Fruit fly (Drosophila melanogaster) whole organism, embryonic: Measurements from ENCODE around the gene mus301.

ENCODE experiments used
- Aef1 ChIP-seq: fragments of 200-800 bp; sonication (Bioruptor generic); IDR thresholded peaks from 3 replicates; pipeline ENCODE4 v1.3.6; 2022; ENCODE audit warnings: missing biosample characterization, missing genetic modification characterization
- CG11695 ChIP-seq: fragments of 200-800 bp; sonication (Bioruptor generic); IDR thresholded peaks from 3 replicates; pipeline ENCODE4 v1.3.6; 2022; ENCODE audit warnings: missing biosample characterization, missing genetic modification characterization
- CG12299 ChIP-seq: fragments of 200-800 bp; sonication (Bioruptor generic); optimal IDR thresholded peaks from 2 replicates; lab custom pipeline; 2018; ENCODE audit warnings: missing biosample characterization, mild to moderate bottlenecking, missing genetic modification characterization
- CG13424 ChIP-seq: fragments of 200-800 bp; sonication (Bioruptor generic); optimal IDR thresholded peaks from 2 replicates; lab custom pipeline; 2019; ENCODE audit warnings: missing biosample characterization, mild to moderate bottlenecking, missing genetic modification characterization, moderate library complexity
- CG13775 ChIP-seq: fragments of 200-800 bp; sonication (Bioruptor generic); optimal IDR thresholded peaks from 3 replicates; lab custom pipeline; 2017; ENCODE audit warnings: missing biosample characterization, mild to moderate bottlenecking, missing genetic modification characterization
- CG15479 ChIP-seq: fragments of 200-800 bp; sonication (Bioruptor generic); optimal IDR thresholded peaks from 3 replicates; lab custom pipeline; 2019; ENCODE audit warnings: missing biosample characterization, mild to moderate bottlenecking, missing genetic modification characterization, moderate library complexity
- CG17359 ChIP-seq: fragments of 200-800 bp; sonication (Bioruptor generic); optimal IDR thresholded peaks from 3 replicates; lab custom pipeline; 2018; ENCODE audit warnings: missing biosample characterization, mild to moderate bottlenecking, missing genetic modification characterization, moderate library complexity
- CG17385 ChIP-seq: fragments of 200-800 bp; sonication (Bioruptor generic); optimal IDR thresholded peaks from 3 replicates; lab custom pipeline; 2018; ENCODE audit warnings: missing biosample characterization, mild to moderate bottlenecking, missing genetic modification characterization
- CG18599 ChIP-seq: fragments of 200-800 bp; sonication (Bioruptor generic); optimal IDR thresholded peaks from 3 replicates; lab custom pipeline; 2017; ENCODE audit warnings: missing biosample characterization, missing genetic modification characterization, mild to moderate bottlenecking, moderate library complexity, missing genetic modification reagents
- CG2120 ChIP-seq: fragments of 200-800 bp; sonication (Bioruptor generic); optimal IDR thresholded peaks from 3 replicates; lab custom pipeline; 2016; ENCODE audit warnings: missing biosample characterization, missing genetic modification characterization
- CG4820 ChIP-seq: fragments of 200-800 bp; sonication (Bioruptor generic); optimal IDR thresholded peaks from 3 replicates; lab custom pipeline; 2016; ENCODE audit warnings: missing biosample characterization, missing genetic modification characterization
- CG7556 ChIP-seq: fragments of 200-800 bp; sonication (Bioruptor generic); optimal IDR thresholded peaks from 2 replicates; lab custom pipeline; 2017; ENCODE audit warnings: missing biosample characterization, mild to moderate bottlenecking, missing genetic modification characterization
- CG8388 ChIP-seq: fragments of 200-800 bp; sonication (Bioruptor generic); optimal IDR thresholded peaks from 2 replicates; lab custom pipeline; 2019; ENCODE audit warnings: missing biosample characterization, mild to moderate bottlenecking, missing genetic modification characterization, moderate library complexity
- Chrac-16 ChIP-seq: fragments of 200-800 bp; sonication (Bioruptor generic); optimal IDR thresholded peaks from 3 replicates; lab custom pipeline; 2016; ENCODE audit warnings: missing biosample characterization, missing genetic modification characterization
- D19A ChIP-seq: fragments of 200-800 bp; optimal IDR thresholded peaks from 3 replicates; lab custom pipeline; 2019; ENCODE audit warnings: missing biosample characterization, mild to moderate bottlenecking, missing genetic modification characterization, moderate library complexity
- D19B ChIP-seq: fragments of 200-800 bp; sonication (Bioruptor generic); optimal IDR thresholded peaks from 2 replicates; lab custom pipeline; 2017; ENCODE audit warnings: missing biosample characterization, mild to moderate bottlenecking, missing genetic modification characterization
- Dfd ChIP-seq, 2 experiments: fragments of >200 bp; optimal IDR thresholded peaks; 2 replicates each; lab custom pipeline; 2017; ENCODE audit warnings: missing biosample characterization in 2 of 2, missing genetic modification characterization in 2 of 2
- Fer1 ChIP-seq: fragments of 200-800 bp; sonication (Bioruptor generic); optimal IDR thresholded peaks from 2 replicates; lab custom pipeline; 2017; ENCODE audit warnings: missing biosample characterization, mild to moderate bottlenecking, missing genetic modification characterization
- Hr3 ChIP-seq: fragments of 200-800 bp; sonication (Bioruptor generic); optimal IDR thresholded peaks from 3 replicates; lab custom pipeline; 2016; ENCODE audit warnings: missing biosample characterization, missing genetic modification characterization
- Med ChIP-seq: fragments of 200-800 bp; sonication (Bioruptor generic); peaks from one replicate; lab custom pipeline; 2016; ENCODE audit warnings: missing biosample characterization, missing genetic modification characterization, mild to moderate bottlenecking, inconsistent platforms, moderate library complexity
- Rfx ChIP-seq: fragments of 200-800 bp; sonication (Bioruptor generic); IDR thresholded peaks from 2 replicates; pipeline ENCODE4 v1.3.6; 2022; ENCODE audit warnings: missing biosample characterization, missing genetic modification characterization
- Vsx1 ChIP-seq: fragments of 200-800 bp; sonication (Bioruptor generic); optimal IDR thresholded peaks from 2 replicates; lab custom pipeline; 2017; ENCODE audit warnings: missing biosample characterization, mild to moderate bottlenecking, missing genetic modification characterization, missing genetic modification reagents
- abd-A ChIP-seq: fragments of 200-800 bp; sonication (Bioruptor generic); optimal IDR thresholded peaks from 3 replicates; lab custom pipeline; 2019; ENCODE audit warnings: missing biosample characterization, mild to moderate bottlenecking, missing genetic modification characterization, moderate library complexity
- ci ChIP-seq: fragments of 200-800 bp; sonication (Bioruptor generic); IDR thresholded peaks from 3 replicates; pipeline ENCODE4 v1.3.6; 2022; ENCODE audit warnings: missing biosample characterization, missing genetic modification characterization
- crp ChIP-seq, 2 experiments: fragments of 200-800 bp; sonication (Bioruptor generic); optimal IDR thresholded peaks; 2 replicates in 1 of 2; 3 replicates in 1 of 2; lab custom pipeline; 2017; ENCODE audit warnings: missing biosample characterization in 2 of 2, missing genetic modification characterization in 2 of 2, mild to moderate bottlenecking in 1 of 2, moderate library complexity in 1 of 2
- da ChIP-seq: fragments of 200-800 bp; sonication (Bioruptor generic); optimal IDR thresholded peaks from 2 replicates; lab custom pipeline; 2016; ENCODE audit warnings: missing biosample characterization, missing genetic modification characterization
- dpn ChIP-seq, 2 experiments: fragments of 200-800 bp; sonication (Bioruptor generic); optimal IDR thresholded peaks; 3 replicates each; lab custom pipeline; 2016; ENCODE audit warnings: missing biosample characterization in 2 of 2, missing genetic modification characterization in 2 of 2
- ewg ChIP-seq: fragments of 200-800 bp; sonication (Bioruptor generic); optimal IDR thresholded peaks from 3 replicates; lab custom pipeline; 2017; ENCODE audit warnings: mild to moderate bottlenecking, missing biosample characterization, missing genetic modification reagents, missing genetic modification characterization
- fd96Cb ChIP-seq: fragments of 200-800 bp; sonication (Bioruptor generic); optimal IDR thresholded peaks from 2 replicates; lab custom pipeline; 2018; ENCODE audit warnings: missing biosample characterization, mild to moderate bottlenecking, missing genetic modification characterization, moderate library complexity
- gcm ChIP-seq: fragments of 200-800 bp; sonication (Bioruptor generic); optimal IDR thresholded peaks from 2 replicates; lab custom pipeline; 2019; ENCODE audit warnings: missing biosample characterization, mild to moderate bottlenecking, missing genetic modification characterization, moderate library complexity
- grau ChIP-seq: fragments of 200-800 bp; optimal IDR thresholded peaks from 3 replicates; lab custom pipeline; 2019; ENCODE audit warnings: missing biosample characterization, mild to moderate bottlenecking, missing genetic modification characterization, moderate library complexity
- hkb ChIP-seq, 2 experiments: fragments of 200-800 bp in 1 of 2; fragments of >200 bp in 1 of 2; sonication (Bioruptor generic) in 1 of 2; IDR thresholded peaks in 1 of 2; optimal IDR thresholded peaks in 1 of 2; 2 replicates each; pipeline versions ENCODE4 v1.3.6 to Lab custom; 2017 to 2022; ENCODE audit warnings: missing biosample characterization in 1 of 2, missing genetic modification characterization in 1 of 2
- kay ChIP-seq: fragments of 200-800 bp; sonication (Bioruptor generic); optimal IDR thresholded peaks from 2 replicates; lab custom pipeline; 2016; ENCODE audit warnings: missing biosample characterization, missing genetic modification characterization
- lmd ChIP-seq: fragments of 200-800 bp; sonication (Bioruptor generic); IDR thresholded peaks from 2 replicates; pipeline ENCODE4 v1.3.6; 2022; ENCODE audit warnings: missing biosample characterization, missing genetic modification characterization
- maf-S ChIP-seq: fragments of 200-800 bp; sonication (Bioruptor generic); optimal IDR thresholded peaks from 2 replicates; lab custom pipeline; 2016; ENCODE audit warnings: missing biosample characterization, missing genetic modification characterization
- pho ChIP-seq: fragments of 200-800 bp; sonication (Bioruptor generic); optimal IDR thresholded peaks from 2 replicates; lab custom pipeline; 2016; ENCODE audit warnings: missing biosample characterization, missing genetic modification characterization
- rib ChIP-seq: fragments of 200-800 bp; sonication (Bioruptor generic); IDR thresholded peaks from 2 replicates; pipeline ENCODE4 v1.3.6; 2022; ENCODE audit warnings: missing biosample characterization, missing genetic modification characterization
- sd ChIP-seq: fragments of 200-800 bp; sonication (Bioruptor generic); optimal IDR thresholded peaks from 3 replicates; lab custom pipeline; 2018; ENCODE audit warnings: missing biosample characterization, mild to moderate bottlenecking, missing genetic modification characterization, moderate library complexity
- sug ChIP-seq: fragments of 200-800 bp; optimal IDR thresholded peaks from 2 replicates; lab custom pipeline; 2019; ENCODE audit warnings: missing biosample characterization, mild to moderate bottlenecking, missing genetic modification characterization, moderate library complexity
- tio ChIP-seq: fragments of 200-800 bp; sonication (Bioruptor generic); optimal IDR thresholded peaks from 2 replicates; lab custom pipeline; 2017; ENCODE audit warnings: missing biosample characterization, missing genetic modification characterization, inconsistent platforms
- unpg ChIP-seq: fragments of 200-800 bp; sonication (Bioruptor generic); optimal IDR thresholded peaks from 3 replicates; lab custom pipeline; 2018; ENCODE audit warnings: missing biosample characterization, mild to moderate bottlenecking, missing genetic modification characterization, moderate library complexity
- zf30C ChIP-seq: fragments of 200-800 bp; sonication (Bioruptor generic); optimal IDR thresholded peaks from 3 replicates; lab custom pipeline; 2018; ENCODE audit warnings: missing biosample characterization, mild to moderate bottlenecking, missing genetic modification characterization

Gene mus301

DNA sequence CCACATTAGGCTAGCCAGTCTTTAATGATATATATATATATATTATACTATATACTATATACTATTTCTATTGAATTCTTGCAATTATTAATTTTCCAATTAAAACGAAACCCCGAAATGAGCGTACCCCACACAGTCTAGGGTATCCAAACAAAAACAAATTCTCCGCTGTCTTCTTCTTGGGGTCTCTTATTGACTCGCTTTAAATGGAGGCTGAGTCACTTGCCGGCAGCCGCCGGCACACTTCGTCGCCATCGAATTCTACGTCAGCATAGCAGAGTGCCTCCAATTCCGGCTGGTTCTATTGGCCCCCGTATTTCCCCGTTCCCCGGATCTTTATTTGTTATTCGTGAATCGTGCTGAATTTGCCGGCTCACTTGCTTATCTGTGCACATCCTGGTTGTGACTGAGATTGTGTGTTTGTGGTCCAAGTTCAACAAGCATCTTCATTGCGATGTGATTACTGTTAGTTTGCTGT, 42.9 kb upstream of the mus301 start (continued):
- no peak for TF ChIP-seq maf-S
- peak; percentile 11 for TF ChIP-seq CG17359
- peak; percentile 20; the same call in 1 of the 3 replicates for TF ChIP-seq CG11695 (GFP tag; lab: Robert Waterston, UW)
- no peak for TF ChIP-seq CG12299 (tag; lab: Kevin White, UChicago)
- TF ChIP-seq lmd (GFP tag; lab: Robert Waterston, UW) = peak; percentile 11; the same call in 1 of the 2 replicates
- no peak for TF ChIP-seq CG4820 (GFP tag; lab: Kevin White, UChicago)
- peak; percentile 33; the same call in 1 of the 2 replicates for TF ChIP-seq Rfx (GFP tag; lab: Robert Waterston, UW)
- peak in 1 of 2 experiments; percentile 4 for TF ChIP-seq dpn (GFP tag; optimal IDR thresholded peaks at IDR 0.05; lab: Kevin White, UChicago)
- TF ChIP-seq rib = peak; percentile 78
- no peak for TF ChIP-seq fd96Cb
- TF ChIP-seq Med = peak; percentile 80
- TF ChIP-seq tio (GFP tag; lab: Kevin White, UChicago) = no peak
- peak; percentile 38; the same call in 1 of the 3 replicates for TF ChIP-seq ci (GFP tag; lab: Robert Waterston, UW)
- no peak for TF ChIP-seq CG15479 (GFP tag; lab: Kevin White, UChicago)
- no peak for TF ChIP-seq Fer1 (GFP tag; lab: Kevin White, UChicago)
- TF ChIP-seq Chrac-16 (GFP tag; lab: Kevin White, UChicago) = no peak
- TF ChIP-seq crp (GFP tag; optimal IDR thresholded peaks at IDR 0.05; lab: Kevin White, UChicago) = no peak
- TF ChIP-seq hkb (optimal IDR thresholded peaks at IDR 0.05; lab: Kevin White, UChicago) = no peak
- no peak for TF ChIP-seq hkb (GFP tag; IDR thresholded peaks at IDR 0.05; lab: Robert Waterston, UW)
- TF ChIP-seq Dfd (GFP tag; optimal IDR thresholded peaks at IDR 0.05; lab: Kevin White, UChicago) = no peak
- no peak for TF ChIP-seq gcm
- no peak for TF ChIP-seq Vsx1 (GFP tag; lab: Kevin White, UChicago)
- peak; percentile 12 for TF ChIP-seq CG2120
- peak; percentile 60 for TF ChIP-seq CG17385 (GFP tag; lab: Kevin White, UChicago)
- peak; percentile 18 for TF ChIP-seq abd-A (tag; lab: Kevin White, UChicago)
- peak; percentile 19 for TF ChIP-seq CG13775
- TF ChIP-seq CG8388 (GFP tag; lab: Kevin White, UChicago) = no peak
- TF ChIP-seq zf30C (GFP tag; lab: Kevin White, UChicago) = no peak
- TF ChIP-seq D19A (tag; lab: Kevin White, UChicago) = peak; percentile 38
- TF ChIP-seq unpg (GFP tag; lab: Kevin White, UChicago) = peak; percentile 35
- peak; percentile 24 for TF ChIP-seq kay
- peak; percentile 78 for TF ChIP-seq D19B (GFP tag; lab: Kevin White, UChicago)
- peak; percentile 16 for TF ChIP-seq Hr3 (GFP tag; lab: Kevin White, UChicago)
- TF ChIP-seq CG13424 = peak; percentile 7
- TF ChIP-seq sd (tag; lab: Kevin White, UChicago) = peak; percentile 74
- no peak for TF ChIP-seq pho
- peak; percentile 20 for TF ChIP-seq CG7556 (GFP tag; lab: Kevin White, UChicago)
- TF ChIP-seq grau = peak; percentile 59
- peak; percentile 75 for TF ChIP-seq CG18599
- no peak for TF ChIP-seq ewg
- no peak for TF ChIP-seq da (GFP tag; lab: Kevin White, UChicago)
- TF ChIP-seq sug (tag; lab: Kevin White, UChicago) = peak; percentile 62
- TF ChIP-seq Aef1 (GFP tag; lab: Robert Waterston, UW) = peak; percentile 56
